Worm (Caenorhabditis elegans) whole organism, L2 larva: Measurements from ENCODE around the gene sdz-7.

ENCODE experiments used
- C34F6.9 ChIP-seq: fragments of 150-350 bp; optimal IDR thresholded peaks from 2 replicates; lab custom pipeline; 2014; ENCODE audit warnings: missing biosample characterization, missing genetic modification characterization
- F13H6.1 ChIP-seq: sonication (generic microtip); optimal IDR thresholded peaks from 2 replicates; lab custom pipeline; 2016; ENCODE audit warnings: missing genetic modification characterization, missing compliant biosample characterization
- R02D3.7 ChIP-seq: fragments of 150-350 bp; optimal IDR thresholded peaks from 2 replicates; lab custom pipeline; 2014; ENCODE audit warnings: missing biosample characterization, missing genetic modification characterization
- ZK546.5 ChIP-seq: sonication (generic microtip); optimal IDR thresholded peaks from 2 replicates; lab custom pipeline; 2017; ENCODE audit warnings: missing biosample characterization, missing genetic modification characterization
- aly-2 ChIP-seq: fragments of 150-350 bp; optimal IDR thresholded peaks from 2 replicates; lab custom pipeline; 2014; ENCODE audit warnings: missing biosample characterization, missing genetic modification characterization
- ama-1 ChIP-seq: fragments of 150-350 bp; optimal IDR thresholded peaks from 2 replicates; lab custom pipeline; 2018; ENCODE audit warnings: inconsistent platforms
- blmp-1 ChIP-seq: sonication (generic microtip); optimal IDR thresholded peaks from 2 replicates; lab custom pipeline; 2017; ENCODE audit warnings: missing genetic modification characterization, mild to moderate bottlenecking, missing compliant biosample characterization, antibody characterized with exemption, moderate library complexity; ENCODE audit not compliant: insufficient read depth
- ceh-16 ChIP-seq: fragments of 150-350 bp; optimal IDR thresholded peaks from 2 replicates; lab custom pipeline; 2014; ENCODE audit warnings: missing biosample characterization, missing genetic modification characterization
- ceh-82 ChIP-seq: fragments of 150-350 bp; optimal IDR thresholded peaks from 2 replicates; lab custom pipeline; 2014; ENCODE audit warnings: missing biosample characterization, missing genetic modification characterization
- dmd-4 ChIP-seq: sonication (generic microtip); optimal IDR thresholded peaks from 2 replicates; lab custom pipeline; 2017; ENCODE audit warnings: missing biosample characterization, missing genetic modification characterization
- egl-27 ChIP-seq: sonication (generic microtip); optimal IDR thresholded peaks from 3 replicates; lab custom pipeline; 2017; ENCODE audit warnings: missing biosample characterization, missing genetic modification reagents, missing genetic modification characterization
- elt-1 ChIP-seq: fragments of 150-350 bp; optimal IDR thresholded peaks from 2 replicates; lab custom pipeline; 2014; ENCODE audit warnings: missing biosample characterization, missing genetic modification characterization
- elt-3 ChIP-seq: sonication (generic microtip); optimal IDR thresholded peaks from 2 replicates; lab custom pipeline; 2017; ENCODE audit warnings: missing biosample characterization, missing genetic modification characterization
- fos-1 ChIP-seq: fragments of 150-350 bp; optimal IDR thresholded peaks from 2 replicates; lab custom pipeline; 2014; ENCODE audit warnings: missing biosample characterization, missing genetic modification characterization
- gmeb-1 ChIP-seq: fragments of 150-350 bp; optimal IDR thresholded peaks from 2 replicates; lab custom pipeline; 2014; ENCODE audit warnings: missing biosample characterization, missing genetic modification characterization
- lin-11 ChIP-seq: fragments of 150-350 bp; sonication (generic microtip); optimal IDR thresholded peaks from 2 replicates; lab custom pipeline; 2014; ENCODE audit warnings: missing biosample characterization, missing genetic modification characterization, inconsistent platforms, mixed read lengths
- lin-13 ChIP-seq: fragments of 150-350 bp; optimal IDR thresholded peaks from 2 replicates; lab custom pipeline; 2014; ENCODE audit warnings: missing biosample characterization, missing genetic modification reagents, missing genetic modification characterization
- lin-39 ChIP-seq: fragments of 150-350 bp; optimal IDR thresholded peaks from 2 replicates; lab custom pipeline; 2014; ENCODE audit warnings: missing biosample characterization, missing genetic modification reagents, missing genetic modification characterization
- lsy-2 ChIP-seq, 2 experiments: fragments of 150-350 bp in 1 of 2; sonication (generic microtip) in 1 of 2; optimal IDR thresholded peaks; 2 replicates each; lab custom pipeline; 2014 to 2017; ENCODE audit warnings: missing biosample characterization in 2 of 2, missing genetic modification characterization in 2 of 2
- mab-5 ChIP-seq: fragments of 150-350 bp; optimal IDR thresholded peaks from 2 replicates; lab custom pipeline; 2014; ENCODE audit warnings: missing biosample characterization, missing genetic modification characterization
- mbf-1 ChIP-seq: sonication (generic microtip); optimal IDR thresholded peaks from 2 replicates; lab custom pipeline; 2017; ENCODE audit warnings: missing biosample characterization, missing genetic modification characterization
- mdl-1 ChIP-seq, 2 experiments: fragments of 150-350 bp in 1 of 2; sonication (generic microtip) in 1 of 2; optimal IDR thresholded peaks; 2 replicates each; lab custom pipeline; 2017; ENCODE audit warnings: missing biosample characterization in 2 of 2, missing genetic modification characterization in 2 of 2
- nhr-10 ChIP-seq: sonication (generic microtip); optimal IDR thresholded peaks from 2 replicates; lab custom pipeline; 2017; ENCODE audit warnings: missing biosample characterization, missing genetic modification characterization
- nhr-11 ChIP-seq: fragments of 150-350 bp; optimal IDR thresholded peaks from 2 replicates; lab custom pipeline; 2014; ENCODE audit warnings: missing biosample characterization, missing genetic modification characterization
- nhr-12 ChIP-seq: fragments of 150-350 bp; optimal IDR thresholded peaks from 2 replicates; lab custom pipeline; 2014; ENCODE audit warnings: missing biosample characterization, missing genetic modification characterization
- nhr-129 ChIP-seq: fragments of 150-350 bp; optimal IDR thresholded peaks from 2 replicates; lab custom pipeline; 2014; ENCODE audit warnings: missing biosample characterization, missing genetic modification characterization
- nhr-21 ChIP-seq: fragments of 150-350 bp; optimal IDR thresholded peaks from 2 replicates; lab custom pipeline; 2014; ENCODE audit warnings: missing biosample characterization, missing genetic modification characterization
- nhr-23 ChIP-seq: fragments of 150-350 bp; optimal IDR thresholded peaks from 2 replicates; lab custom pipeline; 2014; ENCODE audit warnings: missing biosample characterization, missing genetic modification reagents, missing genetic modification characterization
- nhr-237 ChIP-seq: fragments of 150-350 bp; optimal IDR thresholded peaks from 2 replicates; lab custom pipeline; 2014; ENCODE audit warnings: missing biosample characterization, missing genetic modification characterization
- nhr-25 ChIP-seq: fragments of 150-350 bp; sonication (generic microtip); optimal IDR thresholded peaks from 3 replicates; lab custom pipeline; 2014; ENCODE audit warnings: missing biosample characterization, missing genetic modification characterization
- nhr-6 ChIP-seq: fragments of 150-350 bp; optimal IDR thresholded peaks from 2 replicates; lab custom pipeline; 2014; ENCODE audit warnings: missing biosample characterization, missing genetic modification characterization
- peb-1 ChIP-seq: fragments of 150-350 bp; optimal IDR thresholded peaks from 2 replicates; lab custom pipeline; 2014; ENCODE audit warnings: missing biosample characterization, missing genetic modification characterization
- sem-4 ChIP-seq: fragments of 150-350 bp; optimal IDR thresholded peaks from 2 replicates; lab custom pipeline; 2014; ENCODE audit warnings: missing biosample characterization, missing genetic modification reagents, missing genetic modification characterization
- skn-1 ChIP-seq: sonication (generic microtip); optimal IDR thresholded peaks from 2 replicates; lab custom pipeline; 2017; ENCODE audit warnings: missing biosample characterization, missing genetic modification characterization
- sma-3 ChIP-seq: sonication (generic microtip); optimal IDR thresholded peaks from 2 replicates; lab custom pipeline; 2016; ENCODE audit warnings: missing genetic modification reagents, missing genetic modification characterization, missing compliant biosample characterization
- sma-9 ChIP-seq, 2 experiments: fragments of 150-350 bp in 1 of 2; sonication (generic microtip) in 1 of 2; optimal IDR thresholded peaks; 2 replicates each; lab custom pipeline; 2014 to 2016; ENCODE audit warnings: missing genetic modification characterization in 2 of 2, mild to moderate bottlenecking in 1 of 2, missing biosample characterization in 1 of 2, missing compliant biosample characterization in 1 of 2, missing genetic modification reagents in 1 of 2, moderate library complexity in 1 of 2
- unc-39 ChIP-seq: fragments of 150-350 bp; optimal IDR thresholded peaks from 2 replicates; lab custom pipeline; 2014; ENCODE audit warnings: missing biosample characterization, missing genetic modification characterization
- unc-62 ChIP-seq: fragments of 150-350 bp; optimal IDR thresholded peaks from 2 replicates; lab custom pipeline; 2014; ENCODE audit warnings: missing biosample characterization, missing genetic modification reagents, missing genetic modification characterization
- ztf-1 ChIP-seq: fragments of 200-800 bp; sonication (Bioruptor generic); conservative IDR thresholded peaks from 2 replicates; pipeline ENCODE4 v1.3.6; 2022; ENCODE audit warnings: missing genetic modification characterization, missing compliant biosample characterization
- ztf-11 ChIP-seq: sonication (generic microtip); optimal IDR thresholded peaks from 2 replicates; lab custom pipeline; 2017; ENCODE audit warnings: missing biosample characterization, missing genetic modification characterization

The sdz-7 gene

ce11 chrII:3893911-3894310, 16.1 kb upstream of the sdz-7 start:
- TF ChIP-seq egl-27 (tag; lab: Kevin White, UChicago) (no peak), ztf-1 (no peak), nhr-10 (tag; lab: Kevin White, UChicago) (no peak), peb-1 (tag; lab: Kevin White, UChicago) (no peak), nhr-6 (no peak), ama-1 (lab: Kevin White, UChicago) (no peak), unc-39 (no peak), nhr-21 (tag; lab: Kevin White, UChicago) (no peak), mdl-1 (tag; optimal IDR thresholded peaks at IDR 0.05; lab: Kevin White, UChicago) (no peak), elt-1 (tag; lab: Kevin White, UChicago) (no peak), ceh-16 (no peak), elt-3 (tag; lab: Kevin White, UChicago) (no peak), ZK546.5 (tag; lab: Kevin White, UChicago) (no peak), sma-3 (no peak), nhr-12 (tag; lab: Kevin White, UChicago) (no peak), nhr-237 (tag; lab: Kevin White, UChicago) (no peak), aly-2 (tag; lab: Kevin White, UChicago) (no peak), nhr-129 (tag; lab: Kevin White, UChicago) (no peak)

- TF ChIP-seq nhr-237 (tag; lab: Kevin White, UChicago) (no peak), lin-39 (tag; lab: Kevin White, UChicago) (no peak), ZK546.5 (tag; lab: Kevin White, UChicago) (no peak), unc-62 (no peak), egl-27 (tag; lab: Kevin White, UChicago) (no peak), elt-3 (tag; lab: Kevin White, UChicago) (no peak), nhr-11 (no peak), nhr-21 (tag; lab: Kevin White, UChicago) (no peak), dmd-4 (tag; lab: Kevin White, UChicago) (no peak), C34F6.9 (tag; lab: Kevin White, UChicago) (no peak), blmp-1 (no peak), lin-11 (tag; lab: Kevin White, UChicago) (no peak), nhr-23 (tag; lab: Kevin White, UChicago) (no peak), mbf-1 (tag; lab: Kevin White, UChicago) (no peak), gmeb-1 (tag; lab: Kevin White, UChicago) (no peak), sma-3 (no peak), mdl-1 (tag; optimal IDR thresholded peaks at IDR 0.05; lab: Kevin White, UChicago) (no peak)
- TF ChIP-seq, all 48 proteins: peak for 0
Measured at ce11 chrII:3891124-3891523, 13.3 kb upstream of the sdz-7 start, which contains the start of gene F53C3.8. TSS of gene F53C3.8 (plus strand) at chrII:3891424.

ce11 chrII:3879945-3880344, 2.2 kb upstream of the sdz-7 start, which contains the start of gene nhr-166:
TSS of gene nhr-166 (plus strand) at chrII:3880245.
- TF ChIP-seq ZK546.5 (tag; lab: Kevin White, UChicago) (no peak), ztf-11 (no peak), nhr-237 (tag; lab: Kevin White, UChicago) (no peak), nhr-25 (tag; lab: Kevin White, UChicago) (no peak), lsy-2 (tag; optimal IDR thresholded peaks at IDR 0.05; lab: Kevin White, UChicago) (no peak), ama-1 (lab: Kevin White, UChicago) (no peak), sma-9 (GFP tag; optimal IDR thresholded peaks at IDR 0.05; lab: Kevin White, UChicago) (no peak), sma-9 (tag; optimal IDR thresholded peaks at IDR 0.05; lab: Kevin White, UChicago) (no peak), skn-1 (tag; lab: Kevin White, UChicago) (no peak), egl-27 (tag; lab: Kevin White, UChicago) (no peak), aly-2 (tag; lab: Kevin White, UChicago) (no peak), sem-4 (tag; lab: Kevin White, UChicago) (no peak), R02D3.7 (tag; lab: Kevin White, UChicago) (no peak), gmeb-1 (tag; lab: Kevin White, UChicago) (no peak), lin-11 (tag; lab: Kevin White, UChicago) (no peak)

ce11 chrII:3878330-3878729, 556 bp upstream of the sdz-7 start, which contains the start of gene srh-250:
TSS of gene srh-250 (plus strand) at chrII:3878630.
- TF ChIP-seq nhr-12 (tag; lab: Kevin White, UChicago): no peak
- TF ChIP-seq lin-13 (GFP tag; lab: Kevin White, UChicago): no peak
- TF ChIP-seq ceh-82: no peak
- no peak for TF ChIP-seq F13H6.1 (tag; lab: Kevin White, UChicago)
- no peak for TF ChIP-seq ztf-11
- TF ChIP-seq mbf-1 (tag; lab: Kevin White, UChicago): no peak
- TF ChIP-seq nhr-21 (tag; lab: Kevin White, UChicago): no peak
- TF ChIP-seq fos-1 (tag; lab: Kevin White, UChicago): no peak
- TF ChIP-seq gmeb-1 (tag; lab: Kevin White, UChicago): no peak
- no peak for TF ChIP-seq nhr-10 (tag; lab: Kevin White, UChicago)
- TF ChIP-seq ztf-1: no peak
- no peak for TF ChIP-seq R02D3.7 (tag; lab: Kevin White, UChicago)
- no peak for TF ChIP-seq sem-4 (tag; lab: Kevin White, UChicago)
- TF ChIP-seq mab-5 (tag; lab: Kevin White, UChicago): no peak
- no peak for TF ChIP-seq peb-1 (tag; lab: Kevin White, UChicago)
